Fruit fly (Drosophila melanogaster): ENCODE measurements around the gene CG14007.

Gene CG14007

dm6 chr2L:5724521-5725023 is 8.1 kb upstream of the CG14007 start, which contains the start of gene CG11030:
Gene CG11030 (plus strand): TSS chr2L:5724656.
- TF ChIP-seq CG12605 (GFP tag; IDR thresholded peaks at IDR 0.05) (peak; percentile 18; the same call in 1 of the 2 replicates), fd96Ca (GFP tag; IDR thresholded peaks at IDR 0.05) (no peak)

dm6 chr2L:5723859-5724475 is 7.5 kb upstream of the CG14007 start:
- no peak for TF ChIP-seq CG13204 (GFP tag; optimal IDR thresholded peaks at IDR 0.05)
- TF ChIP-seq CG4496 (GFP tag; IDR thresholded peaks at IDR 0.05), result peak; percentile 56; the same call in 2 of the 3 replicates

dm6 chr2L:5720407-5721228 is 4.1 kb upstream of the CG14007 start, which contains the start of the genes CG11149 and sip1:
Gene CG11149 (minus strand): TSS chr2L:5720899.
Gene sip1 (plus strand): TSS chr2L:5721051.
- TF ChIP-seq fd96Ca (GFP tag; IDR thresholded peaks at IDR 0.05) (no peak), EcR (GFP tag; optimal IDR thresholded peaks at IDR 0.05) (no peak), CG4496 (GFP tag; IDR thresholded peaks at IDR 0.05) (no peak), Pif1B (GFP tag; optimal IDR thresholded peaks at IDR 0.05) (no peak), CG15710 (tag; optimal IDR thresholded peaks at IDR 0.05) (no peak), Pif1A (GFP tag; optimal IDR thresholded peaks at IDR 0.05) (no peak), CG8159 (tag; optimal IDR thresholded peaks at IDR 0.05) (no peak), Ets98B (GFP tag; IDR thresholded peaks at IDR 0.05) (no peak), CG9948 (tag; optimal IDR thresholded peaks at IDR 0.05) (no peak), gl (tag; optimal IDR thresholded peaks at IDR 0.05) (no peak), CG8301 (tag; optimal IDR thresholded peaks at IDR 0.05) (no peak), D1 (tag; optimal IDR thresholded peaks at IDR 0.05) (no peak), CG14655 (GFP tag; optimal IDR thresholded peaks at IDR 0.05) (no peak), CG12605 (GFP tag; IDR thresholded peaks at IDR 0.05) (no peak), CG10348 (GFP tag; IDR thresholded peaks at IDR 0.05) (no peak), rn (GFP tag; IDR thresholded peaks at IDR 0.05) (no peak), CG17806 (tag; optimal IDR thresholded peaks at IDR 0.05) (no peak), CG32121 (GFP tag; IDR thresholded peaks at IDR 0.05) (no peak), CG13204 (GFP tag; optimal IDR thresholded peaks at IDR 0.05) (no peak)

- no peak for TF ChIP-seq CG9948 (tag; optimal IDR thresholded peaks at IDR 0.05)
- TF ChIP-seq fd96Ca (GFP tag; IDR thresholded peaks at IDR 0.05), result no peak
- TF ChIP-seq CG14655 (GFP tag; optimal IDR thresholded peaks at IDR 0.05), result no peak
Observed at dm6 chr2L:5706074-5706473, 10.4 kb downstream of the CG14007 start, which contains the start of gene CG7236. Gene CG7236 (plus strand): TSS chr2L:5706374.

dm6 chr2L:5678282-5678681 is 38.2 kb downstream of the CG14007 start, which contains the start of gene CG12511:
Gene CG12511 (plus strand): TSS chr2L:5678582.
- TF ChIP-seq fd96Ca (GFP tag; IDR thresholded peaks at IDR 0.05) (no peak), CG34367 (tag; optimal IDR thresholded peaks at IDR 0.05) (no peak), D1 (tag; optimal IDR thresholded peaks at IDR 0.05) (no peak), CG13204 (GFP tag; optimal IDR thresholded peaks at IDR 0.05) (no peak), EcR (GFP tag; optimal IDR thresholded peaks at IDR 0.05) (no peak)
